Fruit fly (Drosophila melanogaster): Measurements from ENCODE around the gene CDK2AP1.

DNA sequence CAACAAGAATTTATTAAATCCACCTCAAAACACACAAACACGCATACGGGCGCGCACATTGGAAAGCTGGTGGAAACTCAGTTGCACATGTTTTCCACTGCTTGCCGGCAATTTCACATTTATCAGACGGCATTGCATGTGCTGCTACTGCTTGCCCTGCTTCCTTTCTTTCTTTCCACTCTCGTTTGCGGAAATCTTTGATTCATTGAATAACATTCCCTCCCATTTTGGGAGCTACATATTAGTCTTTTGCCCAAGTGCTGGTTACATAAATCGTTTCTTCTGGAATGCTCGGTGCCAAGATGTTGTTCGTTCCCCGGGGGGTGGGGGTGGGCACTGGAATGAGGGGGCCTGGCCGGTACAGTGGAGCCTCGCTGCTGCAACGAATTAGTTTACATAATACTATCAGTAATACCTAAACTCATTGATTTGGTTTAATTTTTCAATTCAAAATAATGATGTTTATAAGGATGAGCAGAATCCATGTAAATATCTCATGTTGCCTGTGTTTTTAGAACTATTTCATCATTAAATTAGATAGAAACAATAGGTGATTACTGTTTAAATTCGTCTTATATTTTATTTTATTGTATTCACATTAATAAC lies 28.7 kb upstream of the CDK2AP1 start:
- TF ChIP-seq psq (optimal IDR thresholded peaks at IDR 0.05): no peak
- no peak for TF ChIP-seq usp (GFP tag; optimal IDR thresholded peaks at IDR 0.05)
